Fruit fly (Drosophila melanogaster) whole organism, embryonic: ENCODE measurements around the gene alphaTub67C.
A peak's percentile ranks its signal among the peaks of the same experiment; 100 is the strongest.

Experiments
- CG17361 ChIP-seq: fragments of 200-800 bp; sonication (Bioruptor generic); IDR thresholded peaks from 3 replicates; pipeline ENCODE4 v1.3.6; 2022; ENCODE audit warnings: missing biosample characterization, missing genetic modification characterization
- Dad ChIP-seq: fragments of 200-800 bp; sonication (Bioruptor generic); optimal IDR thresholded peaks from 3 replicates; lab custom pipeline; 2016; ENCODE audit warnings: missing biosample characterization, missing genetic modification characterization
- Dp ChIP-seq: fragments of 200-800 bp; sonication (Bioruptor generic); optimal IDR thresholded peaks from 2 replicates; lab custom pipeline; 2018; ENCODE audit warnings: missing biosample characterization, mild to moderate bottlenecking, missing genetic modification characterization, moderate library complexity
- Drgx ChIP-seq: fragments of 200-800 bp; sonication (Bioruptor generic); IDR thresholded peaks from 2 replicates; pipeline ENCODE4 v1.3.6; 2022; ENCODE audit warnings: missing biosample characterization, missing genetic modification characterization
- Eip74EF ChIP-seq, 2 experiments: fragments of 200-800 bp in 1 of 2; fragments of >200 bp in 1 of 2; sonication (Bioruptor generic) in 1 of 2; optimal IDR thresholded peaks; 2 replicates each; lab custom pipeline; 2017 to 2019; ENCODE audit warnings: missing biosample characterization in 2 of 2, missing genetic modification characterization in 2 of 2, mild to moderate bottlenecking in 1 of 2, moderate library complexity in 1 of 2
- NfI ChIP-seq: fragments of 200-800 bp; sonication (Bioruptor generic); optimal IDR thresholded peaks from 3 replicates; lab custom pipeline; 2018; ENCODE audit warnings: missing biosample characterization, mild to moderate bottlenecking, missing genetic modification characterization, moderate library complexity
- crc ChIP-seq: fragments of 200-800 bp; sonication (Bioruptor generic); optimal IDR thresholded peaks from 2 replicates; lab custom pipeline; 2016; ENCODE audit warnings: missing biosample characterization, missing genetic modification characterization
- mld ChIP-seq: fragments of 200-800 bp; sonication (Bioruptor generic); IDR thresholded peaks from 3 replicates; pipeline ENCODE4 v1.3.6; 2022; ENCODE audit warnings: missing biosample characterization, missing genetic modification characterization; ENCODE audit not compliant: partially characterized antibody
- nerfin-1 ChIP-seq: fragments of 200-800 bp; sonication (Bioruptor generic); optimal IDR thresholded peaks from 3 replicates; lab custom pipeline; 2019; ENCODE audit warnings: missing biosample characterization, mild to moderate bottlenecking, missing genetic modification characterization, moderate library complexity
- sisA ChIP-seq: fragments of 200-800 bp; sonication (Bioruptor generic); IDR thresholded peaks from 2 replicates; pipeline ENCODE4 v1.3.6; 2022; ENCODE audit warnings: missing biosample characterization, missing genetic modification characterization
- sna ChIP-seq: fragments of 200-800 bp; sonication (Bioruptor generic); IDR thresholded peaks from 2 replicates; pipeline ENCODE4 v1.3.6; 2022; ENCODE audit warnings: missing biosample characterization, missing genetic modification characterization; ENCODE audit not compliant: partially characterized antibody
- sug ChIP-seq: fragments of 200-800 bp; optimal IDR thresholded peaks from 2 replicates; lab custom pipeline; 2019; ENCODE audit warnings: missing biosample characterization, mild to moderate bottlenecking, missing genetic modification characterization, moderate library complexity

DNA sequence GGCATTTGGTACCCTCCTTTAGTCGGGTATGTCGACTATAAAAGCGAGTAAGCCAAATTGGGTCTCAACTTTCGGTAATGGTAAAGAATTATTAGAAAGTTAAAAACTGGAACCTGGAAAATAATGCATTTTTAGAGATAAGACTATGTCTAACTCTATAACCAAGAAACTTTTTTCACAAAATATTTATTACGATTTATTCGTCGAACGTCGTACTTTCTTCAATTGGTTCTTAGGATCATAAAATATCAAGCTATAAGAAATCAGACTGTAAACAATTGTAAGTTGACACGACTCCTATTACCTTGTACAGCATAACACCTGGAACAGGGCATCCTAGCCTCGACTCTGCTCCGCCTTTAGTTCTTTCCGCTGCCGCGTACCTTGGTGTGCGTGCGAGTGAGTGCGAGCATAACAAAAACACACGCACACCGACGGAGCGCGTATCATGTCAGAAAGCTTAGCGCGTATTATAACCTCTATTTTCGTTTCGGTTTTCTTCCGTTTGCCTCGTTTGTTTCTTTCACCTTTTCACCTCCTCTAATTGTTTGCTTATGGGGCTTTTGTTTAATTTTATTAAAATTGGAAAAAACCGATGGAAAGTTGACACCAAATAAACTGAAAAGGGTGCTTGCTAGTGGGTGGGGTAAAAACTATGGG is 12.0 kb downstream of the alphaTub67C start:
- no peak for TF ChIP-seq Dp (GFP tag; lab: Kevin White, UChicago)
- no peak for TF ChIP-seq sna (GFP tag; lab: Robert Waterston, UW)
- TF ChIP-seq mld (GFP tag; lab: Robert Waterston, UW), result no peak
- peak; percentile 97 for TF ChIP-seq Dad
- peak; percentile 64 for TF ChIP-seq sug (tag; lab: Kevin White, UChicago)
- peak in 1 of 2 experiments; percentile 95 for TF ChIP-seq Eip74EF (GFP tag; optimal IDR thresholded peaks at IDR 0.05; lab: Kevin White, UChicago)
- peak; percentile 94 for TF ChIP-seq NfI (GFP tag; lab: Kevin White, UChicago)
- TF ChIP-seq sisA, result peak; percentile 90
- TF ChIP-seq crc (GFP tag; lab: Kevin White, UChicago), result peak; percentile 93
- peak; percentile 83 for TF ChIP-seq Drgx (GFP tag; lab: Robert Waterston, UW)
- TF ChIP-seq nerfin-1 (tag; lab: Kevin White, UChicago), result peak; percentile 91
- TF ChIP-seq CG17361 (GFP tag; lab: Robert Waterston, UW), result peak; percentile 98
